Worm (Caenorhabditis elegans) whole organism, mixed stage, embryonic: ENCODE results near the gene srh-45.

Source experiments
- M03D4.4 ChIP-seq: sonication (generic microtip); optimal IDR thresholded peaks from 2 replicates; lab custom pipeline; 2017; ENCODE audit warnings: mild to moderate bottlenecking, missing genetic modification characterization, missing compliant biosample characterization
- elt-1 ChIP-seq: sonication (generic microtip); optimal IDR thresholded peaks from 2 replicates; lab custom pipeline; 2017; ENCODE audit warnings: missing genetic modification characterization, mild to moderate bottlenecking, missing compliant biosample characterization, antibody characterized with exemption, moderate library complexity, borderline replicate concordance; ENCODE audit not compliant: insufficient read depth
- lsy-2 ChIP-seq: fragments of 150-350 bp; optimal IDR thresholded peaks from 2 replicates; lab custom pipeline; 2014; ENCODE audit warnings: missing biosample characterization, missing genetic modification characterization

DNA sequence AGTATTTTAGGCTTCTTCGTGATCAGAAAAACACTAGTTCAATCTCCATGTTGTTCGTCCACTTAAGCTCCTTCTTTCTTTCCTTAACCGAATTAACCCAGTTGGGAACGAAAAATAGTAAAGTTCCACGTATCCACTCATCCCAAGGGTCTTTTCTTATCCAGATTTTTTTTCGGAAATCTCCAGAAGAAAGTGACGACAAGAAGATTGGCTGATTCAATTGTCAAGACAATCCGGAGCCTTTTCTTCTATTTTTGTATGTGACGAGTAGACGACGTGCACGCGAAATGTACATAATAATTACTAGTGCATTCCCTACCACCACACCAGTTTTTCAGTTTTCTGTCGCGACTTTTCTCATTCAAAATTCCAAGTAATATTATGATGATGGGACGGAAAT is 46.5 kb upstream of the srh-45 start:
- TF ChIP-seq elt-1 (tag; lab: Kevin White, UChicago) (no peak), M03D4.4 (tag; lab: Kevin White, UChicago) (no peak), lsy-2 (tag; lab: Kevin White, UChicago) (no peak)
